Worm (Caenorhabditis elegans) whole organism, L3 larva: ENCODE results near the gene F54B11.5.
A peak's percentile ranks its signal among the peaks of the same experiment; 100 is the strongest.

Experiments used
- R02D3.7 ChIP-seq: fragments of 150-350 bp; optimal IDR thresholded peaks from 2 replicates; lab custom pipeline; 2014; ENCODE audit warnings: missing biosample characterization, missing genetic modification characterization
- aly-2 ChIP-seq: fragments of 150-350 bp; optimal IDR thresholded peaks from 2 replicates; lab custom pipeline; 2014; ENCODE audit warnings: missing biosample characterization, missing genetic modification characterization
- ama-1 ChIP-seq: fragments of 150-350 bp; optimal IDR thresholded peaks from 2 replicates; lab custom pipeline; 2018
- ceh-16 ChIP-seq: sonication (generic microtip); optimal IDR thresholded peaks from 2 replicates; lab custom pipeline; 2017; ENCODE audit warnings: missing biosample characterization, missing genetic modification characterization
- ceh-28 ChIP-seq: fragments of 150-350 bp; optimal IDR thresholded peaks from 2 replicates; lab custom pipeline; 2014; ENCODE audit warnings: missing biosample characterization, missing genetic modification reagents, missing genetic modification characterization
- ceh-82 ChIP-seq: fragments of 150-350 bp; optimal IDR thresholded peaks from 2 replicates; lab custom pipeline; 2014; ENCODE audit warnings: missing biosample characterization, missing genetic modification characterization
- ceh-9 ChIP-seq: sonication (generic microtip); optimal IDR thresholded peaks from 2 replicates; lab custom pipeline; 2018; ENCODE audit warnings: missing biosample characterization, missing genetic modification characterization
- egl-27 ChIP-seq: sonication (generic microtip); optimal IDR thresholded peaks from 4 replicates; lab custom pipeline; 2017; ENCODE audit warnings: missing biosample characterization, missing genetic modification reagents, missing genetic modification characterization
- egl-5 ChIP-seq: fragments of 150-350 bp; optimal IDR thresholded peaks from 2 replicates; lab custom pipeline; 2017; ENCODE audit warnings: missing biosample characterization, missing genetic modification reagents, missing genetic modification characterization, inconsistent platforms
- elt-2 ChIP-seq: sonication (generic microtip); optimal IDR thresholded peaks from 2 replicates; lab custom pipeline; 2016; ENCODE audit warnings: missing genetic modification reagents, mild to moderate bottlenecking, missing genetic modification characterization, missing compliant biosample characterization
- elt-3 ChIP-seq, 3 experiments: fragments of 150-350 bp in 1 of 3; sonication (generic microtip) in 2 of 3; optimal IDR thresholded peaks; 2 replicates in 2 of 3; 4 replicates in 1 of 3; lab custom pipeline; 2014 to 2017; ENCODE audit warnings: missing biosample characterization in 3 of 3, missing genetic modification characterization in 3 of 3
- eor-1 ChIP-seq, 2 experiments: fragments of 150-350 bp; optimal IDR thresholded peaks; 2 replicates each; lab custom pipeline; 2014 to 2018; ENCODE audit warnings: missing biosample characterization in 2 of 2, missing genetic modification characterization in 2 of 2
- fkh-10 ChIP-seq: sonication (generic microtip); optimal IDR thresholded peaks from 2 replicates; lab custom pipeline; 2017; ENCODE audit warnings: missing biosample characterization, missing genetic modification reagents, missing genetic modification characterization
- fkh-2 ChIP-seq: fragments of 150-350 bp; optimal IDR thresholded peaks from 2 replicates; lab custom pipeline; 2014; ENCODE audit warnings: missing biosample characterization, missing genetic modification reagents, missing genetic modification characterization
- fos-1 ChIP-seq: fragments of 150-350 bp; optimal IDR thresholded peaks from 2 replicates; lab custom pipeline; 2014; ENCODE audit warnings: missing biosample characterization, missing genetic modification characterization
- hmg-11 ChIP-seq: sonication (generic microtip); optimal IDR thresholded peaks from 2 replicates; lab custom pipeline; 2016; ENCODE audit warnings: missing genetic modification characterization, missing compliant biosample characterization
- lin-15B ChIP-seq: fragments of 150-350 bp; optimal IDR thresholded peaks from 2 replicates; lab custom pipeline; 2014; ENCODE audit warnings: missing biosample characterization, missing genetic modification characterization
- lin-39 ChIP-seq: fragments of 150-350 bp; optimal IDR thresholded peaks from 2 replicates; lab custom pipeline; 2018; ENCODE audit warnings: missing biosample characterization, missing genetic modification reagents, missing genetic modification characterization
- lsy-12 ChIP-seq: sonication (generic microtip); optimal IDR thresholded peaks from 2 replicates; lab custom pipeline; 2016; ENCODE audit warnings: mild to moderate bottlenecking, missing genetic modification characterization, missing compliant biosample characterization
- mdl-1 ChIP-seq: fragments of 150-350 bp; optimal IDR thresholded peaks from 2 replicates; lab custom pipeline; 2014; ENCODE audit warnings: missing biosample characterization, missing genetic modification characterization
- mml-1 ChIP-seq: fragments of 150-350 bp; sonication (generic microtip); optimal IDR thresholded peaks from 3 replicates; lab custom pipeline; 2014; ENCODE audit warnings: missing biosample characterization, missing genetic modification characterization
- nfya-1 ChIP-seq: sonication (generic microtip); optimal IDR thresholded peaks from 2 replicates; lab custom pipeline; 2017; ENCODE audit warnings: missing genetic modification characterization, mild to moderate bottlenecking, missing compliant biosample characterization, antibody characterized with exemption, moderate library complexity; ENCODE audit not compliant: insufficient read depth
- nhr-23 ChIP-seq: fragments of 150-350 bp; optimal IDR thresholded peaks from 2 replicates; lab custom pipeline; 2014; ENCODE audit warnings: missing biosample characterization, missing genetic modification reagents, missing genetic modification characterization
- nhr-43 ChIP-seq: sonication (generic microtip); optimal IDR thresholded peaks from 2 replicates; lab custom pipeline; 2016; ENCODE audit warnings: mild to moderate bottlenecking, missing genetic modification characterization, missing compliant biosample characterization; ENCODE audit not compliant: poor library complexity, severe bottlenecking
- nhr-67 ChIP-seq: fragments of 150-350 bp; optimal IDR thresholded peaks from 2 replicates; lab custom pipeline; 2014; ENCODE audit warnings: missing biosample characterization, missing genetic modification characterization
- nhr-76 ChIP-seq: fragments of 150-350 bp; sonication (generic microtip); optimal IDR thresholded peaks from 5 replicates; lab custom pipeline; 2014; ENCODE audit warnings: missing biosample characterization, missing genetic modification characterization
- nhr-77 ChIP-seq: fragments of 150-350 bp; optimal IDR thresholded peaks from 2 replicates; lab custom pipeline; 2014; ENCODE audit warnings: missing biosample characterization, missing genetic modification characterization
- pha-4 ChIP-seq: fragments of 150-350 bp; optimal IDR thresholded peaks from 2 replicates; lab custom pipeline; 2014; ENCODE audit warnings: missing biosample characterization, missing genetic modification reagents, missing genetic modification characterization
- pqm-1 ChIP-seq: fragments of 150-350 bp; optimal IDR thresholded peaks from 2 replicates; lab custom pipeline; 2017; ENCODE audit warnings: missing biosample characterization, missing genetic modification characterization, inconsistent platforms
- snpc-4 ChIP-seq: fragments of 150-350 bp; optimal IDR thresholded peaks from 2 replicates; lab custom pipeline; 2014; ENCODE audit warnings: missing biosample characterization, missing genetic modification characterization
- tbx-2 ChIP-seq: sonication (generic microtip); optimal IDR thresholded peaks from 2 replicates; lab custom pipeline; 2016; ENCODE audit warnings: mild to moderate bottlenecking, missing genetic modification characterization, missing compliant biosample characterization
- unc-39 ChIP-seq: sonication (generic microtip); optimal IDR thresholded peaks from 4 replicates; lab custom pipeline; 2017; ENCODE audit warnings: missing biosample characterization, missing genetic modification characterization
- unc-62 ChIP-seq: fragments of 150-350 bp; sonication (generic microtip); optimal IDR thresholded peaks from 4 replicates; lab custom pipeline; 2014; ENCODE audit warnings: missing biosample characterization, missing genetic modification reagents, missing genetic modification characterization
- zag-1 ChIP-seq: fragments of 150-350 bp; optimal IDR thresholded peaks from 2 replicates; lab custom pipeline; 2014; ENCODE audit warnings: missing biosample characterization, missing genetic modification characterization
- ztf-11 ChIP-seq: fragments of 150-350 bp; optimal IDR thresholded peaks from 2 replicates; lab custom pipeline; 2014; ENCODE audit warnings: missing biosample characterization, missing genetic modification characterization
- ztf-4 ChIP-seq: fragments of 150-350 bp; optimal IDR thresholded peaks from 2 replicates; lab custom pipeline; 2014; ENCODE audit warnings: missing biosample characterization, missing genetic modification characterization

Gene F54B11.5

DNA sequence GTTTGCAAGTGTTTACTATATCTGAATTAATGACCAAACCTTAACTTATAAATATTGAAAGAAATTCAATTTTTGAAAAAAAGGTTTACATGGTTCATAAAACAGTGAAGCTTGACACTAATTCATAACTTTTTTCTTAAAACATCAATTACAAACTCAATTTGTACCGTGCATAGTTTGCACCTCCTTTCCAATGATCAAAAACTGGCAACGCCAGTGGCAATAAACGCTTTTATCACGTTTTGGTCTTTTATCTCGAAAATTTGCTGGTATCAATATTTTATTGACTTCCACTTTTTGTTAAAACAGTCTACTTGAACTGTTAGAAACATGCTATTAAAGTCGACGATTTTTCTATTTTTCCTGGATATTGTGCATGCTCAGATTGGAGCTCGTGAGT lies 17.4 kb downstream of the F54B11.5 start, which contains the start of gene F54B11.11:
Gene F54B11.11, plus strand, starts transcription at position 301 of the 400 bp plus-strand sequence.
- TF ChIP-seq snpc-4 (tag; lab: Kevin White, UChicago) (no peak), elt-2 (tag; lab: Kevin White, UChicago) (peak; percentile 21), nhr-43 (tag; lab: Kevin White, UChicago) (no peak), pha-4 (tag; lab: Kevin White, UChicago) (no peak), pqm-1 (tag; lab: Kevin White, UChicago) (peak; percentile 10), egl-5 (tag; lab: Kevin White, UChicago) (no peak)

DNA sequence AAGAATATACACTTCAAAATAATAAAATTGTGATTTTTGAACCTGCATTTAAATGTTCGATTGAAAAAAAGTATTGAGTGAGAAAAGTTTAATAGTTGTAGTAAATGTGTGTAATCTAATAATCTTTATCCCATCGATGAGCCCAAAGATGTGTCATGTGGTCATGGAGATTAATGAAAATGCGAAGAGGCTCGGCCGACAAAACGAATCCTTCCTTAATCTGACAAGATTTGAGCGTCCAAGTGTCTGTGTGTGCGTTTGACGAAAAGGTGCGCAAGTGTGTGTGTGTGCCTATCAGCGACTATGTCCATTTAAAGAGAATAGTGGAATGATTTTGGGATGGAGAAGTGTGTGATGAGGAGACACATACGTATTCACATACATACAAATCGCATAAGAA lies 21.8 kb downstream of the F54B11.5 start:
- TF ChIP-seq zag-1 (tag; lab: Kevin White, UChicago) (no peak), snpc-4 (tag; lab: Kevin White, UChicago) (no peak), egl-27 (tag; lab: Kevin White, UChicago) (no peak), aly-2 (tag; lab: Kevin White, UChicago) (no peak), nhr-67 (no peak), ceh-82 (tag; lab: Kevin White, UChicago) (no peak), ztf-11 (tag; lab: Kevin White, UChicago) (no peak), mdl-1 (tag; lab: Kevin White, UChicago) (no peak), ceh-16 (tag; lab: Kevin White, UChicago) (no peak), unc-39 (tag; lab: Kevin White, UChicago) (no peak), ama-1 (lab: Kevin White, UChicago) (no peak)

DNA sequence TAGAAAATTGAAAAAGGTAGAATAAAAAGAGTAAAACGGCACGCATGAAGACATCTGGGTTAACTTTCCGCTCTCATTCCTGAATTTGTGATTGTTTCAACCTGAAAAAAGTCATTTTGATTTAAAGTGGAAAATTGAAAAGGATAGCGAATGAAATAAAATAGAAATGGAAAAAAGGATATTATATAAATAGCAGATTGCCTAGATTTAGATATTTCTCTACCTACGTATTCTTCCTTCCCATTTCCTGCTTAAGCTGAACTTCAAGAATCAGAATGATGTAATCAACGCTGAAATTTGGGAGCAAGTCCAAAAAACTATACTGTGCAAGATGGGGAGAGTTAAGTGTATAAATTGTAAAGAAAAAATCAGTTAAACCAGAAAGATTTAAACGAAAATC lies 26.0 kb downstream of the F54B11.5 start, which contains the start of gene R01E6.7:
Gene R01E6.7, minus strand, starts transcription at position 101 of the 400 bp plus-strand sequence.
- TF ChIP-seq lin-39 (tag; lab: Kevin White, UChicago) = no peak
- TF ChIP-seq egl-27 (tag; lab: Kevin White, UChicago) = no peak
- no peak for TF ChIP-seq nhr-77 (tag; lab: Kevin White, UChicago)
- TF ChIP-seq tbx-2 (tag; lab: Kevin White, UChicago) = no peak
- TF ChIP-seq hmg-11 = no peak
- TF ChIP-seq R02D3.7 = no peak
- no peak for TF ChIP-seq fos-1
- no peak for TF ChIP-seq fkh-2 (tag; lab: Kevin White, UChicago)
- TF ChIP-seq, all 47 proteins: peak for 0

DNA sequence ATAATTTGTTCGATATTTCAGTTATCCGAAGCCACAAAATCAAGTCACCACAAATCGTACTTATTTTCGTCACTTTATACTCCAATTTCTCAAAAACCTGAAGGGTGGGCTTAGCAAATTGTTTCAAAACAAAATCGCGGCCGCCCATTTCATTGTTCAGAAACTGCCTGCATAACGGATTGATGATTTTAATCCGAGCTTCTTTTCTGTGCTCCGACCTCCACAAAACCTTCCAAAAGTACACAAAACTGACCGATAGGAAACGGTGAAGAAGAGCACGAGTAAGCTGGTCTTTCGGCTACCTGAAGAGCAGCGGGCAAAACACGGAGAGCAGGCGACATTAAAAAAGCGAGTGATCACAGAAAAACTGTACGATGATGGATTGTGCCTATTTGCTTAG lies 29.4 kb downstream of the F54B11.5 start, which contains the start of gene R01E6.2:
Gene R01E6.2, minus strand, starts transcription at position 101 of the 400 bp plus-strand sequence.
- TF ChIP-seq ceh-9 = no peak
- no peak for TF ChIP-seq unc-39 (tag; lab: Kevin White, UChicago)
- no peak for TF ChIP-seq nhr-23 (tag; lab: Kevin White, UChicago)
- TF ChIP-seq lin-15B (tag; lab: Kevin White, UChicago) = no peak
- no peak for TF ChIP-seq snpc-4 (tag; lab: Kevin White, UChicago)
- no peak for TF ChIP-seq mdl-1 (tag; lab: Kevin White, UChicago)
- TF ChIP-seq ceh-82 (tag; lab: Kevin White, UChicago) = no peak
- TF ChIP-seq nhr-43 (tag; lab: Kevin White, UChicago) = no peak
- TF ChIP-seq nhr-77 (tag; lab: Kevin White, UChicago) = no peak
- no peak for TF ChIP-seq nfya-1 (tag; lab: Kevin White, UChicago)
- no peak for TF ChIP-seq elt-3 (tag; optimal IDR thresholded peaks at IDR 0.05; lab: Kevin White, UChicago)
- no peak for TF ChIP-seq hmg-11
- no peak for TF ChIP-seq fkh-10 (GFP tag; lab: Kevin White, UChicago)
- TF ChIP-seq ceh-28 (tag; lab: Kevin White, UChicago) = no peak
- no peak for TF ChIP-seq zag-1 (tag; lab: Kevin White, UChicago)
- no peak for TF ChIP-seq fos-1
- TF ChIP-seq aly-2 (tag; lab: Kevin White, UChicago) = no peak
- TF ChIP-seq, all 47 proteins: peak for 0

DNA sequence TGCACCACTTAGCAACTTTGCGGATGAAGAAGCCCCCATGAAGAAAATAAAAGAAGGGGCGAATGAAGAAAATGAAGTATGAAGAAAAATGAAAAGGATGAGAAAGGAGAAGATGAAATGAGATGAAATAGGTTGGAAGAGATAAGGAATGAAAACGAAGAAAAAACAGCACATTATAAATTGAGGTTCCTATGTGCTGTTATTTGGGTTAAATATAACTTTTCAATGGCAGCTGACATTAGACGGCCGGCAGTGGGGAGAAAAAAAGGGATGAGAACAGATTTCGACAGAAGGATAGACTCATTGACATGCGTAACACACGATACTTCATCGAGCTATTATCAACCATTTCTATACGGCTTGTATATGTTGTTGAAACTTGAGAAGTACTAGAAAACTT lies 33.9 kb downstream of the F54B11.5 start:
- no peak for TF ChIP-seq aly-2 (tag; lab: Kevin White, UChicago)
- TF ChIP-seq unc-39 (tag; lab: Kevin White, UChicago) = no peak
- no peak for TF ChIP-seq eor-1 (tag; optimal IDR thresholded peaks at IDR 0.05; lab: Kevin White, UChicago)
- no peak for TF ChIP-seq egl-5 (tag; lab: Kevin White, UChicago)
- no peak for TF ChIP-seq ztf-4 (tag; lab: Kevin White, UChicago)
- TF ChIP-seq snpc-4 (tag; lab: Kevin White, UChicago) = no peak
- no peak for TF ChIP-seq nhr-23 (tag; lab: Kevin White, UChicago)
- TF ChIP-seq pha-4 (tag; lab: Kevin White, UChicago) = no peak
- no peak for TF ChIP-seq nhr-67
- TF ChIP-seq ceh-82 (tag; lab: Kevin White, UChicago) = no peak
- no peak for TF ChIP-seq lsy-12 (tag; lab: Kevin White, UChicago)
- no peak for TF ChIP-seq unc-62
- no peak for TF ChIP-seq ztf-11 (tag; lab: Kevin White, UChicago)
- no peak for TF ChIP-seq mml-1 (tag; lab: Kevin White, UChicago)
- no peak for TF ChIP-seq ama-1 (lab: Kevin White, UChicago)
- TF ChIP-seq tbx-2 (tag; lab: Kevin White, UChicago) = no peak
- TF ChIP-seq nhr-76 = no peak
- TF ChIP-seq zag-1 (tag; lab: Kevin White, UChicago) = no peak
